Worm (Caenorhabditis elegans): ENCODE measurements around the gene T28D9.4.
A peak's percentile ranks its signal among the peaks of the same experiment; 100 is the strongest.

Gene T28D9.4

DNA sequence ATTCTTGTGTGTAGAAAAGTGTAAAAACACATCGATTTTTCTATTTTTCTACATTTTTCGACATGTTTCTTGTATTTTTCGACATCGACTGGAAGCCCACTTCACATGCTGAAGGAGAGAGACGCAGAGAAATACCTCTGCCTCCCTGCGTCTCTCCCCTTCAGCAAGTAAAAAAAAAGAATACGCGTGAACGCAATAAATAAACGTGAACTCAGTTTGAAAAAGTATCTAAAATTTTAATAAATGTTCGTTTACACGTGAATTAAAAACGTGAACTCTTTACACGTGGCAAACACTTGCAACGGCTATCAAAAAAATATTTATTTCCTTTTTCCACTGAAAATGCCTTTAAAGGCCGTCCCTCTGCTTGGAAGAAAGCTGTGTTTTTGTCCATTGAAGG, 26.1 kb downstream of the T28D9.4 start, which contains the start of gene R05G9.1:
Gene R05G9.1, plus strand, starts transcription at position 343 of the 400 bp plus-strand sequence.
- TF ChIP-seq sptf-1 (tag; optimal IDR thresholded peaks at IDR 0.05) (no peak), lin-13 (tag; optimal IDR thresholded peaks at IDR 0.05) (no peak), sem-2 (GFP tag; optimal IDR thresholded peaks at IDR 0.05) (no peak), ces-1 (GFP tag; optimal IDR thresholded peaks at IDR 0.05) (no peak), ham-2 (GFP tag; optimal IDR thresholded peaks at IDR 0.05) (no peak), mls-2 (tag; optimal IDR thresholded peaks at IDR 0.05) (no peak), bed-3 (GFP tag; optimal IDR thresholded peaks at IDR 0.05) (no peak), ceh-43 (GFP tag; optimal IDR thresholded peaks at IDR 0.05) (no peak)

- no peak for TF ChIP-seq cnd-1 (tag; optimal IDR thresholded peaks at IDR 0.05)
- TF ChIP-seq unc-62 (GFP tag; optimal IDR thresholded peaks at IDR 0.05) = no peak
- TF ChIP-seq ces-1 (GFP tag; optimal IDR thresholded peaks at IDR 0.05) = no peak
- no peak for TF ChIP-seq zip-8 (tag; optimal IDR thresholded peaks at IDR 0.05)
- no peak for TF ChIP-seq ztf-11 (tag; optimal IDR thresholded peaks at IDR 0.05)
- no peak for TF ChIP-seq ham-2 (GFP tag; optimal IDR thresholded peaks at IDR 0.05)
- no peak for TF ChIP-seq nhr-28 (tag; optimal IDR thresholded peaks at IDR 0.05)
- no peak for TF ChIP-seq ceh-43 (GFP tag; optimal IDR thresholded peaks at IDR 0.05)
- no peak for TF ChIP-seq ceh-83 (GFP tag; optimal IDR thresholded peaks at IDR 0.05)
- TF ChIP-seq pha-4 (tag; optimal IDR thresholded peaks at IDR 0.05) = no peak
- no peak for TF ChIP-seq flh-1 (GFP tag; optimal IDR thresholded peaks at IDR 0.05)
- no peak for TF ChIP-seq nhr-237 (tag; optimal IDR thresholded peaks at IDR 0.05)
- TF ChIP-seq unc-39 (tag; optimal IDR thresholded peaks at IDR 0.05) = no peak
- no peak for TF ChIP-seq snpc-4 (tag; optimal IDR thresholded peaks at IDR 0.05)
- no peak for TF ChIP-seq sptf-1 (tag; optimal IDR thresholded peaks at IDR 0.05)
- TF ChIP-seq nhr-2 (tag; optimal IDR thresholded peaks at IDR 0.05) = no peak
- TF ChIP-seq blmp-1 (tag; optimal IDR thresholded peaks at IDR 0.05) = no peak
These were observed 36.6 kb downstream of the T28D9.4 start for ce11 chrII:6513357-6513756.

DNA sequence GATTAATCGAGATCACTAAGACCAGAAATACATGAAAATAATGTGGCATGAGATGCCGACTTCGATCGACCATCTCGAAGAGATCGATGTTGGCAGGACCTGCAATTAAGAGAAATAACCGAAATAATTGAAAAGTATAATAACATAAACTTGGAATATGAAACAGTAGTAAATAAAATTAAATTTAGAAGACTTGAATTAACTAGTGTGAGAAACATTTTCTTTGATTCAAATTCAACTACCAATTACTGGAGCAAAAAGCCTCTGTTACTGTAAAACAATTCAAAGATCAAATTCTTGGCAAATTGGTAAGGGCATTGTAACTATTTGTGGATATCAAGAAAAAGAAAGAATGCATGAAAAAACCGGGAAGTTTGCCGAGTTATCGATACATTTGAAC, 37.2 kb downstream of the T28D9.4 start, which contains the start of gene R05G9R.1:
Gene R05G9R.1, minus strand, starts transcription at position 101 of the 400 bp plus-strand sequence.
- no peak for TF ChIP-seq lsy-2 (tag; optimal IDR thresholded peaks at IDR 0.05)
- no peak for TF ChIP-seq unc-39 (tag; optimal IDR thresholded peaks at IDR 0.05)
- no peak for TF ChIP-seq elt-1 (tag; optimal IDR thresholded peaks at IDR 0.05; ENCODE audit: borderline replicate concordance, insufficient read depth)
- TF ChIP-seq ceh-83 (GFP tag; optimal IDR thresholded peaks at IDR 0.05) = no peak
- no peak for TF ChIP-seq sem-2 (GFP tag; optimal IDR thresholded peaks at IDR 0.05)

- TF ChIP-seq nhr-76 (tag; optimal IDR thresholded peaks at IDR 0.05) (no peak), nhr-2 (tag; optimal IDR thresholded peaks at IDR 0.05) (no peak), ceh-39 (tag; optimal IDR thresholded peaks at IDR 0.05) (no peak), cnd-1 (tag; optimal IDR thresholded peaks at IDR 0.05) (no peak), flh-1 (GFP tag; optimal IDR thresholded peaks at IDR 0.05) (no peak)
These were observed 39.5 kb downstream of the T28D9.4 start, which contains the start of gene C56E6.7 for ce11 chrII:6516276-6516675. TSS of gene C56E6.7 (plus strand) at chrII:6516576.

ce11 chrII:6519703-6520102, 42.9 kb downstream of the T28D9.4 start:
- no peak for TF ChIP-seq bed-3 (GFP tag; optimal IDR thresholded peaks at IDR 0.05)
- TF ChIP-seq lsy-2 (tag; optimal IDR thresholded peaks at IDR 0.05) = peak; percentile 72

ce11 chrII:6520103-6520502, 43.3 kb downstream of the T28D9.4 start:
- TF ChIP-seq unc-62 (GFP tag; optimal IDR thresholded peaks at IDR 0.05) (no peak), nhr-2 (tag; optimal IDR thresholded peaks at IDR 0.05) (no peak), blmp-1 (tag; optimal IDR thresholded peaks at IDR 0.05) (no peak), lsy-2 (tag; optimal IDR thresholded peaks at IDR 0.05) (no peak)

ce11 chrII:6521316-6521715, 44.6 kb downstream of the T28D9.4 start, which contains the start of gene toe-2:
TSS of gene toe-2 (minus strand) at chrII:6521385.
- TF ChIP-seq ztf-11 (tag; optimal IDR thresholded peaks at IDR 0.05) (no peak), flh-1 (GFP tag; optimal IDR thresholded peaks at IDR 0.05) (no peak), unc-39 (tag; optimal IDR thresholded peaks at IDR 0.05) (no peak)
